Worm (Caenorhabditis elegans) whole organism, L4 larva: ENCODE results near the gene memb-1.

ENCODE experiments used
- F37D6.2 ChIP-seq: sonication (generic microtip); optimal IDR thresholded peaks from 2 replicates; lab custom pipeline; 2016; ENCODE audit warnings: mild to moderate bottlenecking, missing genetic modification characterization, missing compliant biosample characterization
- R02D3.7 ChIP-seq: fragments of 150-350 bp; sonication (generic microtip); optimal IDR thresholded peaks from 3 replicates; lab custom pipeline; 2014; ENCODE audit warnings: missing biosample characterization, missing genetic modification characterization
- Y105C5A.15 ChIP-seq: fragments of 200-800 bp; sonication (Bioruptor generic); IDR thresholded peaks from 2 replicates; pipeline ENCODE4 v1.3.6; 2022; ENCODE audit warnings: missing genetic modification characterization, missing compliant biosample characterization
- Y48G9A.11 ChIP-seq: fragments of 200-800 bp; sonication (Bioruptor generic); IDR thresholded peaks from 2 replicates; pipeline ENCODE4 v1.3.6; 2022; ENCODE audit warnings: missing genetic modification reagents, missing genetic modification characterization, missing compliant biosample characterization
- aha-1 ChIP-seq: fragments of 150-350 bp; peaks from one replicate; lab custom pipeline; 2014; ENCODE audit warnings: missing biosample characterization, missing genetic modification characterization
- ceh-28 ChIP-seq: fragments of 150-350 bp; optimal IDR thresholded peaks from 2 replicates; lab custom pipeline; 2014; ENCODE audit warnings: missing biosample characterization, missing genetic modification reagents, missing genetic modification characterization
- ceh-82 ChIP-seq: sonication (generic microtip); optimal IDR thresholded peaks from 2 replicates; lab custom pipeline; 2017; ENCODE audit warnings: missing biosample characterization, missing genetic modification characterization
- cey-2 ChIP-seq: sonication (generic microtip); optimal IDR thresholded peaks from 3 replicates; lab custom pipeline; 2017; ENCODE audit warnings: missing genetic modification characterization, mild to moderate bottlenecking, missing compliant biosample characterization, antibody characterized with exemption, borderline replicate concordance; ENCODE audit not compliant: insufficient read depth
- daf-16 ChIP-seq, 3 experiments: sonication (generic microtip); optimal IDR thresholded peaks; 2 replicates each; lab custom pipeline; 2016 to 2017; ENCODE audit warnings: missing genetic modification characterization in 3 of 3, missing genetic modification reagents in 3 of 3, mild to moderate bottlenecking in 2 of 3, missing compliant biosample characterization in 2 of 3, missing biosample characterization in 1 of 3, moderate library complexity in 1 of 3
- dmd-6 ChIP-seq: fragments of 200-800 bp; sonication (Bioruptor generic); IDR thresholded peaks from 2 replicates; pipeline ENCODE4 v1.3.6; 2022; ENCODE audit warnings: missing genetic modification reagents, missing genetic modification characterization, missing compliant biosample characterization
- dmd-9 ChIP-seq: fragments of 200-800 bp; sonication (Bioruptor generic); IDR thresholded peaks from 2 replicates; pipeline ENCODE4 v1.3.6; 2022; ENCODE audit warnings: missing genetic modification reagents, missing genetic modification characterization, missing compliant biosample characterization
- dve-1 ChIP-seq: sonication (generic microtip); optimal IDR thresholded peaks from 2 replicates; lab custom pipeline; 2017; ENCODE audit warnings: antibody characterized with exemption, mild to moderate bottlenecking, missing genetic modification characterization, missing compliant biosample characterization; ENCODE audit not compliant: insufficient read depth
- fkh-10 ChIP-seq: fragments of 150-350 bp; optimal IDR thresholded peaks from 2 replicates; lab custom pipeline; 2014; ENCODE audit warnings: missing biosample characterization, missing genetic modification reagents, missing genetic modification characterization
- fos-1 ChIP-seq: fragments of 150-350 bp; optimal IDR thresholded peaks from 2 replicates; lab custom pipeline; 2014; ENCODE audit warnings: missing biosample characterization, missing genetic modification characterization
- gei-8 ChIP-seq: fragments of 200-800 bp; sonication (Bioruptor generic); optimal IDR thresholded peaks from 2 replicates; lab custom pipeline; 2018; ENCODE audit warnings: mild to moderate bottlenecking, missing genetic modification characterization, missing compliant biosample characterization
- hmg-1.1 ChIP-seq: fragments of 200-800 bp; sonication (Bioruptor generic); IDR thresholded peaks from 2 replicates; pipeline ENCODE4 v1.3.6; 2022; ENCODE audit warnings: missing genetic modification reagents, missing genetic modification characterization, missing compliant biosample characterization
- lin-38 ChIP-seq: fragments of 200-800 bp; sonication (Bioruptor generic); IDR thresholded peaks from 2 replicates; pipeline ENCODE4 v1.3.6; 2022; ENCODE audit warnings: missing genetic modification reagents, missing genetic modification characterization, missing compliant biosample characterization
- lin-39 ChIP-seq: fragments of 150-350 bp; optimal IDR thresholded peaks from 2 replicates; lab custom pipeline; 2014; ENCODE audit warnings: missing biosample characterization, missing genetic modification reagents, missing genetic modification characterization
- madf-9 ChIP-seq: fragments of 200-800 bp; sonication (Bioruptor generic); conservative IDR thresholded peaks from 2 replicates; pipeline ENCODE4 v1.3.6; 2022; ENCODE audit warnings: missing genetic modification reagents, missing genetic modification characterization, missing compliant biosample characterization
- mdt-29 ChIP-seq: fragments of 200-800 bp; sonication (Bioruptor generic); IDR thresholded peaks from 2 replicates; pipeline ENCODE4 v1.3.6; 2022; ENCODE audit warnings: missing genetic modification reagents, missing genetic modification characterization, missing compliant biosample characterization
- mes-2 ChIP-seq: sonication (generic microtip); optimal IDR thresholded peaks from 2 replicates; lab custom pipeline; 2016; ENCODE audit warnings: missing genotype, mild to moderate bottlenecking, missing genetic modification characterization, missing compliant biosample characterization; ENCODE audit not compliant: poor library complexity, severe bottlenecking
- mxl-3 ChIP-seq: fragments of 200-800 bp; sonication (Bioruptor generic); optimal IDR thresholded peaks from 2 replicates; lab custom pipeline; 2018; ENCODE audit warnings: mild to moderate bottlenecking, missing genetic modification characterization, missing compliant biosample characterization
- nhr-237 ChIP-seq: sonication (generic microtip); optimal IDR thresholded peaks from 2 replicates; lab custom pipeline; 2017; ENCODE audit warnings: missing biosample characterization, missing genetic modification characterization
- nhr-28 ChIP-seq: fragments of 150-350 bp; optimal IDR thresholded peaks from 2 replicates; lab custom pipeline; 2014; ENCODE audit warnings: missing biosample characterization, missing genetic modification characterization
- nhr-6 ChIP-seq: fragments of 150-350 bp; optimal IDR thresholded peaks from 2 replicates; lab custom pipeline; 2014; ENCODE audit warnings: missing biosample characterization, missing genetic modification characterization
- pha-4 ChIP-seq, 2 experiments: fragments of 150-350 bp in 1 of 2; fragments of 200-800 bp in 1 of 2; sonication (Bioruptor generic) in 1 of 2; IDR thresholded peaks in 1 of 2; optimal IDR thresholded peaks in 1 of 2; 2 replicates each; pipeline versions ENCODE4 v1.3.6 to Lab custom; 2014 to 2022; ENCODE audit warnings: missing genetic modification characterization in 2 of 2, missing genetic modification reagents in 2 of 2, missing biosample characterization in 1 of 2, missing compliant biosample characterization in 1 of 2
- pqm-1 ChIP-seq: sonication (generic microtip); optimal IDR thresholded peaks from 2 replicates; lab custom pipeline; 2017; ENCODE audit warnings: missing biosample characterization, missing genetic modification characterization
- rbr-2 ChIP-seq: sonication (generic microtip); optimal IDR thresholded peaks from 2 replicates; lab custom pipeline; 2016; ENCODE audit warnings: missing genotype, missing genetic modification characterization, missing compliant biosample characterization
- sdz-12 ChIP-seq: fragments of 200-800 bp; sonication (Bioruptor generic); optimal IDR thresholded peaks from 2 replicates; lab custom pipeline; 2018; ENCODE audit warnings: mild to moderate bottlenecking, missing genetic modification characterization, missing compliant biosample characterization
- skn-1 ChIP-seq: fragments of 150-350 bp; optimal IDR thresholded peaks from 2 replicates; lab custom pipeline; 2014; ENCODE audit warnings: missing biosample characterization, missing genetic modification characterization
- tra-1 ChIP-seq: fragments of 200-800 bp; sonication (Bioruptor generic); IDR thresholded peaks from 2 replicates; pipeline ENCODE4 v1.3.6; 2022; ENCODE audit warnings: missing genetic modification reagents, missing genetic modification characterization, missing compliant biosample characterization
- unc-62 ChIP-seq, 3 experiments: fragments of 150-350 bp in 1 of 3; sonication (generic microtip); optimal IDR thresholded peaks in 2 of 3; peaks in 1 of 3; 1 replicate in 1 of 3; 2 replicates in 2 of 3; lab custom pipeline; 2014 to 2017; ENCODE audit warnings: missing biosample characterization in 3 of 3, missing genetic modification characterization in 3 of 3, missing genetic modification reagents in 3 of 3, missing genotype in 1 of 3
- zip-2 ChIP-seq: fragments of 150-350 bp; optimal IDR thresholded peaks from 2 replicates; lab custom pipeline; 2014; ENCODE audit warnings: missing biosample characterization, missing genetic modification characterization
- ztf-11 ChIP-seq: fragments of 150-350 bp; optimal IDR thresholded peaks from 2 replicates; lab custom pipeline; 2014; ENCODE audit warnings: missing biosample characterization, missing genetic modification characterization
- ztf-7 ChIP-seq: fragments of 150-350 bp; optimal IDR thresholded peaks from 2 replicates; lab custom pipeline; 2014; ENCODE audit warnings: missing biosample characterization, missing genetic modification characterization

The memb-1 gene

DNA sequence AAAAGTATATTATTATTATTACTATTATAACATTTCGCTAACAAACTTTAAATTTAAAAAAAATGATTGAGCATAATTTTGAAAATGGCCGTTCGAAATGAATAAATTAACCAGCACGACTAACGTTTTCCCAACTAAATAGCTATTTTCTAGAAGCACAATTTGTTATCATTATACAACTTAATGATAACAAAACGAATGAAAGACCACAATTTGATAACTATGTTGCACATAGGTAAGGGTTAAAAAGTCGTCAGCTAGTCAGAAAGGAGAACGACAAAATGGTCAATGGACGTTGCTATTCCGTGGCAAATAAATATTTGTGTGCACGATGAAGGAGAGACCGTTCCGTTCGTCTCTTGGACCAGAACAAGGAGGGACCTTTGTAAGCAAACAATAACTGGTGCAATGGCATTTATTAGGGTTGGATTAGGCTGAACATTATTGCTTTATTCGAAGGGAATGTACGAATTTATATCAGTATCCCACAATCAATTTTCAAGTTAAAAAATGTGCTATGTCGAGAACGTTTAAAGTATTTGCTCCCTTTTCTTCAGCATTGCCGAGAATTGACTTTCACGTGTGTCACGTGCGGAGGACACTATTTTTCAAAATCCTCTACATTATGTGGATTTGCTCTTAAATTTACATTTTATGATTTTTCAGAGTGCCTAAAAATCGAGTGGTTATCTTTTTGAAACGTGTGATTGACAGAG lies 11.3 kb upstream of the memb-1 start, which contains the start of gene ZK899.3:
Gene ZK899.3 (plus strand): TSS at position 666 of the 716 bp plus-strand sequence.
- TF ChIP-seq mdt-29 (GFP tag; lab: Robert Waterston, UW) = no peak
- TF ChIP-seq ceh-28 (tag; lab: Kevin White, UChicago) = no peak
- no peak for TF ChIP-seq lin-38 (GFP tag; lab: Robert Waterston, UW)
- TF ChIP-seq pqm-1 (tag; lab: Kevin White, UChicago) = peak; percentile 50
- TF ChIP-seq nhr-237 (tag; lab: Kevin White, UChicago) = no peak
- no peak for TF ChIP-seq zip-2 (tag; lab: Kevin White, UChicago)
- no peak for TF ChIP-seq mes-2 (tag; lab: Kevin White, UChicago)
- TF ChIP-seq dmd-6 (GFP tag; lab: Robert Waterston, UW) = peak; percentile 22; the same call in 1 of the 2 replicates
- no peak for TF ChIP-seq dmd-9 (GFP tag; lab: Robert Waterston, UW)
- no peak for TF ChIP-seq Y48G9A.11 (GFP tag; lab: Robert Waterston, UW)
- no peak for TF ChIP-seq rbr-2
- no peak for TF ChIP-seq tra-1 (GFP tag; lab: Robert Waterston, UW)
- TF ChIP-seq R02D3.7 (tag; lab: Kevin White, UChicago) = no peak
- TF ChIP-seq hmg-1.1 = no peak
- TF ChIP-seq aha-1 (tag; lab: Kevin White, UChicago) = no peak
- TF ChIP-seq unc-62 (GFP tag; optimal IDR thresholded peaks at IDR 0.05 in 1 of 2; lab: Kevin White, UChicago) = peak in 1 of 2 experiments; percentile 2
- TF ChIP-seq unc-62 (tag; optimal IDR thresholded peaks at IDR 0.05; lab: Kevin White, UChicago) = no peak
- no peak for TF ChIP-seq lin-39 (tag; lab: Kevin White, UChicago)
- TF ChIP-seq ztf-11 (tag; lab: Kevin White, UChicago) = no peak
- no peak for TF ChIP-seq sdz-12
- no peak for TF ChIP-seq skn-1 (tag; lab: Kevin White, UChicago)
- no peak for TF ChIP-seq madf-9 (GFP tag; lab: Robert Waterston, UW)
- TF ChIP-seq nhr-28 (tag; lab: Kevin White, UChicago) = peak; percentile 9
- no peak for TF ChIP-seq mxl-3 (GFP tag; lab: Kevin White, UChicago)
- no peak for TF ChIP-seq gei-8 (GFP tag; lab: Kevin White, UChicago)
- TF ChIP-seq cey-2 = no peak
- no peak for TF ChIP-seq ceh-82

DNA sequence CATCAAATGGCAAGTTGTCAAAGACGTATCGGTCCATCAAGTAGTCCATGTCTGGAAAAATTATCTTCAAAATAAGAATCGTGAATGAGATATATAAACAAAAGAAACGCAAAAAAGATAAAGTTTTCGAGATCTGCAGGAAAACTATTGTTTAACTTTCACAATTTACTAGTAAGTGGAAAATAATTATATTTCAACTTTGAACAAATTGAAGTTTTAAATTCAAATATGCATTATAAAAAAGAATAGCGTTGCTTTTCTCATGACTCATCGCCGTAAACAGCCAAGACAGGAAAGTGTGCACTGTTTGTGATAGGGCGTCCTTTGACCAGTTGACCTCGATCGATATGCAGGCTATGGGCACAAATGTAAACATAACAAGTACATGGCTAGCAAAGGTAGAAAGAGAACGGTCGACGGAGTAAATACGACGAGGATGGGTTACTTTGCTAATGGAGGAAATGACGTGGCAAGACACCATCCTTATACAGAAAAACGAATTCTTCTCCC lies 10.6 kb upstream of the memb-1 start, which contains the start of gene ZK899.2:
Gene ZK899.2 (minus strand): TSS at position 51 of the 510 bp plus-strand sequence.
- TF ChIP-seq Y105C5A.15 = no peak
- no peak for TF ChIP-seq ztf-7 (tag; lab: Kevin White, UChicago)
- peak; percentile 24 for TF ChIP-seq dve-1 (tag; lab: Kevin White, UChicago)
- no peak for TF ChIP-seq mes-2 (tag; lab: Kevin White, UChicago)
- TF ChIP-seq nhr-6 = peak; percentile 52
- TF ChIP-seq pha-4 (GFP tag; IDR thresholded peaks at IDR 0.05; lab: Robert Waterston, UW) = no peak
- peak; percentile 53 for TF ChIP-seq pha-4 (tag; optimal IDR thresholded peaks at IDR 0.05; lab: Kevin White, UChicago)
- no peak for TF ChIP-seq fos-1
- no peak for TF ChIP-seq daf-16 (GFP tag; optimal IDR thresholded peaks at IDR 0.05; lab: Kevin White, UChicago)
- peak; percentile 88 for TF ChIP-seq daf-16 (tag; optimal IDR thresholded peaks at IDR 0.05; lab: Kevin White, UChicago)
- TF ChIP-seq F37D6.2 (tag; lab: Kevin White, UChicago) = no peak
- TF ChIP-seq, all 104 proteins: peak for 4

DNA sequence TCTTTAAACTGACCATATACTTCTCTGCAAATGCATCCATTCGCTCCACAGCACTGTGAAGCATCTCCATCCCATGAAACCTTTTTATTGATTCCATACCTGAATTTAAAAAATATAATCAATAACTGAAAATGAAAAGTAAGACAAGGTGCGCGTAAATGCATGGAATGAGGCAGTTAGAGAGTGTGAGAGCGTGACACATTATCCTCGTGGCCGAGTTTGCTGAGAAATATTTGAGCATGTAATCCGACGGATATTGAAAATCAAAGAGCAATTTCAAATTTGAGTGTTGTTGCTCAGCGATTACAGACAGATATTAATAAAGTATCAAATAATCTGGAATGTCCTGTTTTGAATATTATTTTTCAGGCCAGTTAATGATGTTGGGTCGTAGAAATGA lies 8.0 kb upstream of the memb-1 start, which contains the start of gene ZK899.7:
Gene ZK899.7 (minus strand): TSS at position 101 of the 400 bp plus-strand sequence.
- TF ChIP-seq aha-1 (tag; lab: Kevin White, UChicago) (peak; percentile 38), fkh-10 (GFP tag; lab: Kevin White, UChicago) (no peak)
